Fruit fly (Drosophila melanogaster): ENCODE results near the gene Acsf3.

Acsf3 gene

dm6 chrX:7323649-7324511 is 5.0 kb upstream of the Acsf3 start, which contains the start of the genes Atg5 and Dok (continued):
- no peak for TF ChIP-seq wor (GFP tag; IDR thresholded peaks at IDR 0.05)
- no peak for TF ChIP-seq scrt (GFP tag; optimal IDR thresholded peaks at IDR 0.05)
- peak; percentile 29 for TF ChIP-seq Antp (GFP tag; optimal IDR thresholded peaks at IDR 0.05)
- TF ChIP-seq Dref (GFP tag; IDR thresholded peaks at IDR 0.05) = peak; percentile 67
- TF ChIP-seq Scr (GFP tag; IDR thresholded peaks at IDR 0.05; ENCODE audit: partially characterized antibody) = peak; percentile 67
- peak; percentile 2 for TF ChIP-seq CG30020 (tag; optimal IDR thresholded peaks at IDR 0.05)
- peak; percentile 20 for TF ChIP-seq CG2678 (tag; optimal IDR thresholded peaks at IDR 0.05)
- no peak for TF ChIP-seq CG1529 (GFP tag; optimal IDR thresholded peaks at IDR 0.05)
- TF ChIP-seq CG13894 (tag; optimal IDR thresholded peaks at IDR 0.05) = peak; percentile 5
- peak; percentile 44 for TF ChIP-seq Dp (GFP tag; optimal IDR thresholded peaks at IDR 0.05)
- no peak for TF ChIP-seq CG10147 (GFP tag; optimal IDR thresholded peaks at IDR 0.05)
- TF ChIP-seq NK7.1 (GFP tag; optimal IDR thresholded peaks at IDR 0.05) = no peak
- no peak for TF ChIP-seq CG2889 (GFP tag; IDR thresholded peaks at IDR 0.05)
- 0 out of 2 replicates have a peak, but pooled peaks have one; percentile 18 for TF ChIP-seq CG1024 (GFP tag; IDR thresholded peaks at IDR 0.05)
- no peak for TF ChIP-seq CG12299 (tag; optimal IDR thresholded peaks at IDR 0.05)
- TF ChIP-seq ham (GFP tag; IDR thresholded peaks at IDR 0.05) = no peak
- TF ChIP-seq bigmax (GFP tag; optimal IDR thresholded peaks at IDR 0.05) = no peak
- TF ChIP-seq CG5180 (GFP tag; optimal IDR thresholded peaks at IDR 0.05) = no peak
- TF ChIP-seq org-1 (GFP tag; optimal IDR thresholded peaks at IDR 0.05) = no peak
- TF ChIP-seq CG10654 (GFP tag; optimal IDR thresholded peaks at IDR 0.05) = no peak
- peak; percentile 16 for TF ChIP-seq CG17359 (tag; optimal IDR thresholded peaks at IDR 0.05)
- TF ChIP-seq CG11398 (GFP tag; optimal IDR thresholded peaks at IDR 0.05) = no peak
- no peak for TF ChIP-seq prd (optimal IDR thresholded peaks at IDR 0.05)
- TF ChIP-seq prd (GFP tag; IDR thresholded peaks at IDR 0.05) = peak; percentile 44; the same call in 1 of the 3 replicates
- no peak for TF ChIP-seq CG17186 (GFP tag; optimal IDR thresholded peaks at IDR 0.05)
- TF ChIP-seq zen (tag; optimal IDR thresholded peaks at IDR 0.05) = no peak
- no peak for TF ChIP-seq CG17568 (GFP tag; optimal IDR thresholded peaks at IDR 0.05)
- TF ChIP-seq CG11456 (GFP tag; IDR thresholded peaks at IDR 0.05) = peak; percentile 46; the same call in 1 of the 3 replicates
- TF ChIP-seq chm (GFP tag; IDR thresholded peaks at IDR 0.05) = no peak
- peak; percentile 29 for TF ChIP-seq CG33213 (GFP tag; optimal IDR thresholded peaks at IDR 0.05)
- TF ChIP-seq sisA (GFP tag; IDR thresholded peaks at IDR 0.05) = peak; percentile 56
- TF ChIP-seq CG10209 (GFP tag; optimal IDR thresholded peaks at IDR 0.05) = peak; percentile 18
- TF ChIP-seq CG12942 (GFP tag; optimal IDR thresholded peaks at IDR 0.05) = peak; percentile 18
- TF ChIP-seq zf30C (GFP tag; optimal IDR thresholded peaks at IDR 0.05) = no peak
- TF ChIP-seq CG34224 (GFP tag; IDR thresholded peaks at IDR 0.05; ENCODE audit: partially characterized antibody) = peak; percentile 39; the same call in 2 of the 3 replicates
- TF ChIP-seq fu2 (GFP tag; optimal IDR thresholded peaks at IDR 0.05) = peak; percentile 0
- no peak for TF ChIP-seq btn (GFP tag; optimal IDR thresholded peaks at IDR 0.05)
- TF ChIP-seq Myb (GFP tag; optimal IDR thresholded peaks at IDR 0.05) = no peak
- no peak for TF ChIP-seq CG17385 (GFP tag; optimal IDR thresholded peaks at IDR 0.05)
- TF ChIP-seq CG11695 (GFP tag; IDR thresholded peaks at IDR 0.05) = no peak
- peak; percentile 26 for TF ChIP-seq sens (GFP tag)
- TF ChIP-seq Eip74EF (GFP tag; optimal IDR thresholded peaks at IDR 0.05) = no peak
- peak; percentile 16; the same call in 1 of the 2 replicates for TF ChIP-seq nerfin-2 (GFP tag; IDR thresholded peaks at IDR 0.05; ENCODE audit: partially characterized antibody)
- peak; percentile 2 for TF ChIP-seq tx (GFP tag; optimal IDR thresholded peaks at IDR 0.05)
- peak; percentile 34 for TF ChIP-seq ind (GFP tag; optimal IDR thresholded peaks at IDR 0.05)
- TF ChIP-seq CG13287 (GFP tag; IDR thresholded peaks at IDR 0.05; ENCODE audit: partially characterized antibody) = peak; percentile 68
- peak; percentile 49 for TF ChIP-seq CG2712 (tag; optimal IDR thresholded peaks at IDR 0.05)
- TF ChIP-seq Sox102F (GFP tag; optimal IDR thresholded peaks at IDR 0.05) = peak; percentile 36
- peak; percentile 24 for TF ChIP-seq sqz (GFP tag; optimal IDR thresholded peaks at IDR 0.05)
